Fruit fly (Drosophila melanogaster) whole organism, prepupa: Measurements from ENCODE around the gene RpL36A.

Experiments
- Blimp-1 ChIP-seq: fragments of 200-800 bp; sonication (Bioruptor generic); optimal IDR thresholded peaks from 3 replicates; lab custom pipeline; 2017; ENCODE audit warnings: missing biosample characterization, missing genetic modification characterization, mild to moderate bottlenecking, moderate library complexity, missing genetic modification reagents
- CG10631 ChIP-seq: fragments of 200-800 bp; sonication (Bioruptor generic); optimal IDR thresholded peaks from 2 replicates; lab custom pipeline; 2016; ENCODE audit warnings: missing biosample characterization, missing genetic modification characterization
- CG10669 ChIP-seq: fragments of 200-800 bp; sonication (Bioruptor generic); optimal IDR thresholded peaks from 3 replicates; lab custom pipeline; 2018; ENCODE audit warnings: missing biosample characterization, mild to moderate bottlenecking, missing genetic modification characterization, moderate library complexity
- CG11294 ChIP-seq: fragments of 200-800 bp; sonication (Bioruptor generic); IDR thresholded peaks from 2 replicates; pipeline ENCODE4 v1.3.6; 2022; ENCODE audit warnings: missing biosample characterization, missing genetic modification characterization
- CG11762 ChIP-seq: fragments of 200-800 bp; sonication (Bioruptor generic); optimal IDR thresholded peaks from 3 replicates; lab custom pipeline; 2016; ENCODE audit warnings: missing biosample characterization, missing genetic modification characterization; ENCODE audit not compliant: insufficient read depth
- CG11902 ChIP-seq: fragments of 200-800 bp; sonication (Bioruptor generic); optimal IDR thresholded peaks from 3 replicates; lab custom pipeline; 2016; ENCODE audit warnings: missing biosample characterization, missing genetic modification characterization
- CG15336 ChIP-seq: fragments of 200-800 bp; sonication (Bioruptor generic); IDR thresholded peaks from 2 replicates; pipeline ENCODE4 v1.3.6; 2022; ENCODE audit warnings: missing biosample characterization, missing genetic modification characterization
- CG1621 ChIP-seq: fragments of 200-800 bp; sonication (Bioruptor generic); optimal IDR thresholded peaks from 3 replicates; lab custom pipeline; 2018; ENCODE audit warnings: missing biosample characterization, mild to moderate bottlenecking, missing genetic modification characterization
- CG16779 ChIP-seq: fragments of 200-800 bp; sonication (Bioruptor generic); optimal IDR thresholded peaks from 3 replicates; lab custom pipeline; 2017; ENCODE audit warnings: missing biosample characterization, mild to moderate bottlenecking, missing genetic modification characterization
- CG3032 ChIP-seq: fragments of 200-800 bp; optimal IDR thresholded peaks from 2 replicates; lab custom pipeline; 2019; ENCODE audit warnings: missing biosample characterization, mild to moderate bottlenecking, missing genetic modification characterization, moderate library complexity
- CG31627 ChIP-seq: fragments of 200-800 bp; sonication (Bioruptor generic); optimal IDR thresholded peaks from 3 replicates; lab custom pipeline; 2016; ENCODE audit warnings: missing biosample characterization, missing genetic modification characterization
- CG32006 ChIP-seq: fragments of 200-800 bp; sonication (Bioruptor generic); optimal IDR thresholded peaks from 3 replicates; lab custom pipeline; 2017; ENCODE audit warnings: missing biosample characterization, mild to moderate bottlenecking, missing genetic modification characterization
- CG34406 ChIP-seq: fragments of 200-800 bp; sonication (Bioruptor generic); optimal IDR thresholded peaks from 3 replicates; lab custom pipeline; 2016; ENCODE audit warnings: missing biosample characterization, missing genetic modification characterization
- CG6163 ChIP-seq: fragments of 200-800 bp; sonication (Bioruptor generic); IDR thresholded peaks from 3 replicates; pipeline ENCODE4 v1.3.6; 2022; ENCODE audit warnings: missing biosample characterization, missing genetic modification characterization
- CG6276 ChIP-seq: fragments of 200-800 bp; sonication (Bioruptor generic); optimal IDR thresholded peaks from 2 replicates; lab custom pipeline; 2017; ENCODE audit warnings: missing biosample characterization, mild to moderate bottlenecking, missing genetic modification characterization
- CG6792 ChIP-seq: fragments of 200-800 bp; sonication (Bioruptor generic); optimal IDR thresholded peaks from 3 replicates; lab custom pipeline; 2016; ENCODE audit warnings: missing biosample characterization, missing genetic modification characterization
- CG6808 ChIP-seq: fragments of 200-800 bp; sonication (Bioruptor generic); optimal IDR thresholded peaks from 3 replicates; lab custom pipeline; 2017; ENCODE audit warnings: missing biosample characterization, missing genetic modification characterization, mild to moderate bottlenecking, moderate library complexity, missing genetic modification reagents
- CG6854 ChIP-seq: fragments of 200-800 bp; sonication (Bioruptor generic); optimal IDR thresholded peaks from 2 replicates; lab custom pipeline; 2017; ENCODE audit warnings: missing biosample characterization, mild to moderate bottlenecking, missing genetic modification characterization
- CG8119 ChIP-seq: fragments of 200-800 bp; sonication (Bioruptor generic); IDR thresholded peaks from 3 replicates; pipeline ENCODE4 v1.3.6; 2022; ENCODE audit warnings: missing biosample characterization, missing genetic modification characterization
- CG8319 ChIP-seq: fragments of 200-800 bp; sonication (Bioruptor generic); optimal IDR thresholded peaks from 3 replicates; lab custom pipeline; 2016; ENCODE audit warnings: missing biosample characterization, missing genetic modification characterization
- CG8632 ChIP-seq: fragments of 200-800 bp; sonication (Bioruptor generic); optimal IDR thresholded peaks from 3 replicates; lab custom pipeline; 2016; ENCODE audit warnings: missing biosample characterization, missing genetic modification characterization
- CG9139 ChIP-seq: fragments of 200-800 bp; sonication (Bioruptor generic); optimal IDR thresholded peaks from 3 replicates; lab custom pipeline; 2017; ENCODE audit warnings: missing biosample characterization, mild to moderate bottlenecking, missing genetic modification characterization
- Eip75B ChIP-seq: fragments of 200-800 bp; sonication (Bioruptor generic); optimal IDR thresholded peaks from 3 replicates; lab custom pipeline; 2016; ENCODE audit warnings: missing biosample characterization, missing genetic modification characterization
- Eip78C ChIP-seq: fragments of 200-800 bp; sonication (Bioruptor generic); peaks from one replicate; lab custom pipeline; 2016; ENCODE audit warnings: missing biosample characterization, missing genetic modification characterization
- Eip93F ChIP-seq: fragments of 200-800 bp; sonication (Bioruptor generic); optimal IDR thresholded peaks from 2 replicates; lab custom pipeline; 2016; ENCODE audit warnings: missing biosample characterization, mild to moderate bottlenecking, missing genetic modification characterization
- Ets21C ChIP-seq: fragments of 200-800 bp; sonication (Bioruptor generic); optimal IDR thresholded peaks from 3 replicates; lab custom pipeline; 2016; ENCODE audit warnings: missing biosample characterization, missing genetic modification characterization
- Ets96B ChIP-seq: fragments of 200-800 bp; optimal IDR thresholded peaks from 2 replicates; lab custom pipeline; 2019; ENCODE audit warnings: missing biosample characterization, mild to moderate bottlenecking, missing genetic modification characterization, moderate library complexity
- Gug ChIP-seq: fragments of 200-800 bp; sonication (Bioruptor generic); IDR thresholded peaks from 2 replicates; pipeline ENCODE4 v1.3.6; 2022; ENCODE audit warnings: missing biosample characterization, missing genetic modification characterization
- Hr38 ChIP-seq: sonication (Bioruptor generic); optimal IDR thresholded peaks from 2 replicates; lab custom pipeline; 2016; ENCODE audit warnings: missing biosample characterization, missing genetic modification characterization
- Lpt ChIP-seq: fragments of 200-800 bp; sonication (Bioruptor generic); optimal IDR thresholded peaks from 3 replicates; lab custom pipeline; 2016; ENCODE audit warnings: missing biosample characterization, missing genetic modification characterization
- Met ChIP-seq: fragments of 200-800 bp; sonication (Bioruptor generic); optimal IDR thresholded peaks from 3 replicates; lab custom pipeline; 2016; ENCODE audit warnings: missing biosample characterization, missing genetic modification characterization
- Sox102F ChIP-seq: fragments of 200-800 bp; sonication (Bioruptor generic); optimal IDR thresholded peaks from 2 replicates; lab custom pipeline; 2016; ENCODE audit warnings: missing biosample characterization, mild to moderate bottlenecking, missing genetic modification characterization
- Sox14 ChIP-seq: fragments of 200-800 bp; sonication (Bioruptor generic); optimal IDR thresholded peaks from 3 replicates; lab custom pipeline; 2016; ENCODE audit warnings: missing biosample characterization, missing genetic modification characterization
- Sox15 ChIP-seq: fragments of 200-800 bp; sonication (Bioruptor generic); optimal IDR thresholded peaks from 3 replicates; lab custom pipeline; 2016; ENCODE audit warnings: missing biosample characterization, missing genetic modification characterization
- acj6 ChIP-seq: fragments of 200-800 bp; sonication (Bioruptor generic); optimal IDR thresholded peaks from 3 replicates; lab custom pipeline; 2016; ENCODE audit warnings: missing biosample characterization, missing genetic modification characterization
- cyc ChIP-seq: fragments of 200-800 bp; sonication (Bioruptor generic); optimal IDR thresholded peaks from 3 replicates; lab custom pipeline; 2016; ENCODE audit warnings: missing biosample characterization, missing genetic modification characterization
- dac ChIP-seq: fragments of 200-800 bp; sonication (Bioruptor generic); optimal IDR thresholded peaks from 2 replicates; lab custom pipeline; 2017; ENCODE audit warnings: missing biosample characterization, mild to moderate bottlenecking, missing genetic modification characterization
- dsx ChIP-seq: fragments of 200-800 bp; optimal IDR thresholded peaks from 3 replicates; lab custom pipeline; 2019; ENCODE audit warnings: missing biosample characterization, mild to moderate bottlenecking, missing genetic modification characterization, moderate library complexity; ENCODE audit not compliant: poor library complexity, severe bottlenecking
- eg ChIP-seq: fragments of 200-800 bp; sonication (Bioruptor generic); IDR thresholded peaks from 3 replicates; pipeline ENCODE4 v1.3.6; 2022; ENCODE audit warnings: missing biosample characterization, missing genetic modification characterization
- esn ChIP-seq: fragments of 200-800 bp; sonication (Bioruptor generic); optimal IDR thresholded peaks from 2 replicates; lab custom pipeline; 2016; ENCODE audit warnings: missing biosample characterization, mild to moderate bottlenecking, missing genetic modification characterization, moderate library complexity
- fd59A ChIP-seq: fragments of 200-800 bp; sonication (Bioruptor generic); optimal IDR thresholded peaks from 2 replicates; lab custom pipeline; 2017; ENCODE audit warnings: missing biosample characterization, mild to moderate bottlenecking, missing genetic modification characterization, missing genetic modification reagents
- fkh ChIP-seq: fragments of 200-800 bp; sonication (Bioruptor generic); optimal IDR thresholded peaks from 3 replicates; lab custom pipeline; 2017; ENCODE audit warnings: missing biosample characterization, mild to moderate bottlenecking, missing genetic modification characterization, moderate library complexity
- lz ChIP-seq: fragments of 200-800 bp; sonication (Bioruptor generic); optimal IDR thresholded peaks from 3 replicates; lab custom pipeline; 2016; ENCODE audit warnings: missing biosample characterization, missing genetic modification characterization
- net ChIP-seq: fragments of 200-800 bp; sonication (Bioruptor generic); optimal IDR thresholded peaks from 3 replicates; lab custom pipeline; 2016; ENCODE audit warnings: missing biosample characterization, missing genetic modification characterization
- pdm3 ChIP-seq: fragments of 200-800 bp; sonication (Bioruptor generic); optimal IDR thresholded peaks from 3 replicates; lab custom pipeline; 2016; ENCODE audit warnings: missing biosample characterization, missing genetic modification characterization
- spab ChIP-seq: fragments of 200-800 bp; sonication (Bioruptor generic); optimal IDR thresholded peaks from 2 replicates; lab custom pipeline; 2017; ENCODE audit warnings: missing biosample characterization, mild to moderate bottlenecking, missing genetic modification characterization, missing genetic modification reagents
- ss ChIP-seq, 2 experiments: fragments of 200-800 bp; sonication (Bioruptor generic); optimal IDR thresholded peaks; 2 replicates in 1 of 2; 3 replicates in 1 of 2; lab custom pipeline; 2017 to 2018; ENCODE audit warnings: mild to moderate bottlenecking in 2 of 2, missing biosample characterization in 2 of 2, missing genetic modification characterization in 2 of 2, moderate library complexity in 1 of 2
- svp ChIP-seq: fragments of 200-800 bp; sonication (Bioruptor generic); peaks from one replicate; lab custom pipeline; 2016; ENCODE audit warnings: missing biosample characterization, missing genetic modification characterization
- topi ChIP-seq: fragments of 200-800 bp; sonication (Bioruptor generic); optimal IDR thresholded peaks from 3 replicates; lab custom pipeline; 2016; ENCODE audit warnings: missing biosample characterization, missing genetic modification characterization

The RpL36A gene

DNA sequence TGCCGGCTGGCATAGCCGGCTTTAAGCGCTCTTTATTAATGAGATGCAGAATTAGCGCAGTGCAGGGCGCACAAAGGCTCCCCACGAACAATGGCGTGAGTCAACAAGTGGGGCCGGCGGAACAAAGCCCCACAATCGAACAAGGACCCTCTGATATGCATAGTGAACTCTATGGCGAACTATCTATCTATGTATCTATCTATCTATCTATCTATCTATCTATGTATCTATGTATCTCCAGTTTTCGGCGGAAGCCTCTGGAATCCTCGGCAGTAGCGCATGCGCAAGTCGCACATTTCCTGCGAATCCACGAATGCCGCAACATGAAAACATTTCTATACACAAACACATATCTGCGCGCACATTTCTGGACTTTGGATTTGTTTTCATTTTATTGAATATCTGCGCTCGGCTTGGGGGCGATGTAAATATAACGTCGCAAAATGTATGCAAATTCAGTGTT is 42.1 kb downstream of the RpL36A start (continued):
- peak; percentile 91 for TF ChIP-seq CG10669 (GFP tag; lab: Kevin White, UChicago)
- peak; percentile 89 for TF ChIP-seq Sox102F (GFP tag; lab: Kevin White, UChicago)
- peak; percentile 91 for TF ChIP-seq lz (GFP tag; lab: Kevin White, UChicago)
- TF ChIP-seq CG8319 (GFP tag; lab: Kevin White, UChicago) = peak; percentile 67
- peak; percentile 98 for TF ChIP-seq CG32006
- TF ChIP-seq CG6792 (GFP tag; lab: Kevin White, UChicago) = peak; percentile 87
- peak; percentile 90 for TF ChIP-seq CG10631 (GFP tag; lab: Kevin White, UChicago)
- peak; percentile 93 for TF ChIP-seq Met (GFP tag; lab: Kevin White, UChicago)
- peak; percentile 99 for TF ChIP-seq CG6276 (GFP tag; lab: Kevin White, UChicago)
- peak; percentile 95 for TF ChIP-seq topi (GFP tag; lab: Kevin White, UChicago)
- TF ChIP-seq CG3032 = peak; percentile 88
- TF ChIP-seq Ets21C = peak; percentile 85
- TF ChIP-seq spab (GFP tag; lab: Kevin White, UChicago) = peak; percentile 95
- peak; percentile 79 for TF ChIP-seq CG8632 (GFP tag; lab: Kevin White, UChicago)
- TF ChIP-seq esn (GFP tag; lab: Kevin White, UChicago) = peak; percentile 90
- TF ChIP-seq CG1621 = peak; percentile 89
- TF ChIP-seq Gug (GFP tag; lab: Robert Waterston, UW) = peak; percentile 88
- TF ChIP-seq CG15336 (GFP tag; lab: Robert Waterston, UW) = peak; percentile 95
- peak; percentile 91 for TF ChIP-seq CG31627 (GFP tag; lab: Kevin White, UChicago)
- TF ChIP-seq Sox14 (GFP tag; lab: Kevin White, UChicago) = peak; percentile 98
- TF ChIP-seq Eip78C (GFP tag; lab: Kevin White, UChicago) = peak; percentile 98
- peak; percentile 96 to 99 for TF ChIP-seq ss (GFP tag; optimal IDR thresholded peaks at IDR 0.05; lab: Kevin White, UChicago)
- TF ChIP-seq eg (GFP tag; lab: Robert Waterston, UW) = peak; percentile 94
- TF ChIP-seq CG11902 = peak; percentile 83
- TF ChIP-seq CG11762 (GFP tag; lab: Kevin White, UChicago) = peak; percentile 87
- TF ChIP-seq pdm3 (GFP tag; lab: Kevin White, UChicago) = peak; percentile 91

DNA sequence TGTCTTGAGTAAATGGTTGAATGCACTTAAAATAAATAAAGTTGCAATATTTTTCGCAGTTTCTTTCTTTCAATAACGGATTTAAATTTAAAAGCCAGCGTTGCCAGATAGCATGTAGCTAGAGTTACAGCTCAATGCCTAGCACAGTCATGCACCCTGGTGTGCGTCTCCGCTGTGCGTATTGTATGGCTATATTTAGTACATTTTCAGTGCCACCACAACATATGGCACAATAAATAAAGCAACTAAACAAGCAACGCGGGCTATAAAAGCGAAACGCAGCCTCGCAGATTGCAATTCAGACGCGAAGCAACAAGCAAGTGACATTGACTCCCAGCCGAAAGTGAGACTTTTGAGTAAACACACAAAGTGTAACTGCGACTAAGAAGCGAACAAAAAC is 44.1 kb downstream of the RpL36A start, which contains the start of gene Sirup:
TSS of gene Sirup (plus strand) at position 215 of the 400 bp plus-strand sequence.
- peak; percentile 56 for TF ChIP-seq Sox14 (GFP tag; lab: Kevin White, UChicago)
- no peak for TF ChIP-seq CG11762 (GFP tag; lab: Kevin White, UChicago)
- no peak for TF ChIP-seq Sox15
- TF ChIP-seq CG16779 (tag; lab: Kevin White, UChicago) = peak; percentile 39
- TF ChIP-seq CG6792 (GFP tag; lab: Kevin White, UChicago) = no peak
- TF ChIP-seq spab (GFP tag; lab: Kevin White, UChicago) = no peak
- no peak for TF ChIP-seq Blimp-1
- peak; percentile 34 for TF ChIP-seq Lpt (GFP tag; lab: Kevin White, UChicago)
- TF ChIP-seq lz (GFP tag; lab: Kevin White, UChicago) = no peak
- TF ChIP-seq CG11902 = no peak
- peak; percentile 53 for TF ChIP-seq dsx (GFP tag; lab: Kevin White, UChicago)
- no peak for TF ChIP-seq Hr38 (GFP tag; lab: Kevin White, UChicago)
- no peak for TF ChIP-seq CG6163
- TF ChIP-seq CG11294 (GFP tag; lab: Robert Waterston, UW) = no peak
- TF ChIP-seq esn (GFP tag; lab: Kevin White, UChicago) = peak; percentile 49
- TF ChIP-seq CG6854 (GFP tag; lab: Kevin White, UChicago) = peak; percentile 68
- TF ChIP-seq CG34406 (GFP tag; lab: Kevin White, UChicago) = peak; percentile 2
- peak; percentile 43 for TF ChIP-seq Sox102F (GFP tag; lab: Kevin White, UChicago)
- TF ChIP-seq Eip75B (GFP tag; lab: Kevin White, UChicago) = peak; percentile 29
- TF ChIP-seq fd59A (GFP tag; lab: Kevin White, UChicago) = no peak
- peak; percentile 8 for TF ChIP-seq CG9139 (GFP tag; lab: Kevin White, UChicago)
- peak; percentile 50; the same call in 2 of the 3 replicates for TF ChIP-seq CG8119 (GFP tag; lab: Robert Waterston, UW)
- no peak for TF ChIP-seq acj6 (GFP tag; lab: Kevin White, UChicago)
- TF ChIP-seq fkh (GFP tag; lab: Kevin White, UChicago) = peak; percentile 67
- peak; percentile 59 for TF ChIP-seq net (GFP tag; lab: Kevin White, UChicago)
- peak; percentile 45 for TF ChIP-seq CG6808 (GFP tag; lab: Kevin White, UChicago)
- no peak for TF ChIP-seq CG8319 (GFP tag; lab: Kevin White, UChicago)
- no peak for TF ChIP-seq cyc (GFP tag; lab: Kevin White, UChicago)
- TF ChIP-seq Eip78C (GFP tag; lab: Kevin White, UChicago) = peak; percentile 72
- TF ChIP-seq Eip93F (GFP tag; lab: Kevin White, UChicago) = no peak
- peak; percentile 69 for TF ChIP-seq svp (GFP tag; lab: Kevin White, UChicago)
- TF ChIP-seq Ets96B (tag; lab: Kevin White, UChicago) = peak; percentile 1
- peak; percentile 16 to 47 for TF ChIP-seq ss (GFP tag; optimal IDR thresholded peaks at IDR 0.05; lab: Kevin White, UChicago)
- no peak for TF ChIP-seq dac
